Fruit fly (Drosophila melanogaster) whole organism: Measurements from ENCODE around the gene Ilp8.

Experiments
- CG8478 ChIP-seq: fragments of >200 bp; optimal IDR thresholded peaks from 2 replicates; lab custom pipeline; 2018; ENCODE audit warnings: inconsistent platforms
- Dll ChIP-seq: fragments of >200 bp; optimal IDR thresholded peaks from 2 replicates; lab custom pipeline; 2017
- EcR ChIP-seq, 2 experiments: fragments of >200 bp; optimal IDR thresholded peaks; 2 replicates each; lab custom pipeline; 2017; ENCODE audit warnings: missing biosample characterization in 2 of 2, missing genetic modification characterization in 2 of 2, missing genetic modification reagents in 2 of 2
- pan ChIP-seq: fragments of >200 bp; optimal IDR thresholded peaks from 2 replicates; lab custom pipeline; 2017
- psq ChIP-seq: fragments of >200 bp; optimal IDR thresholded peaks from 2 replicates; lab custom pipeline; 2017
- usp ChIP-seq: fragments of >200 bp; optimal IDR thresholded peaks from 2 replicates; lab custom pipeline; 2017; ENCODE audit warnings: missing biosample characterization, missing genetic modification characterization, mixed read lengths

Gene Ilp8

DNA sequence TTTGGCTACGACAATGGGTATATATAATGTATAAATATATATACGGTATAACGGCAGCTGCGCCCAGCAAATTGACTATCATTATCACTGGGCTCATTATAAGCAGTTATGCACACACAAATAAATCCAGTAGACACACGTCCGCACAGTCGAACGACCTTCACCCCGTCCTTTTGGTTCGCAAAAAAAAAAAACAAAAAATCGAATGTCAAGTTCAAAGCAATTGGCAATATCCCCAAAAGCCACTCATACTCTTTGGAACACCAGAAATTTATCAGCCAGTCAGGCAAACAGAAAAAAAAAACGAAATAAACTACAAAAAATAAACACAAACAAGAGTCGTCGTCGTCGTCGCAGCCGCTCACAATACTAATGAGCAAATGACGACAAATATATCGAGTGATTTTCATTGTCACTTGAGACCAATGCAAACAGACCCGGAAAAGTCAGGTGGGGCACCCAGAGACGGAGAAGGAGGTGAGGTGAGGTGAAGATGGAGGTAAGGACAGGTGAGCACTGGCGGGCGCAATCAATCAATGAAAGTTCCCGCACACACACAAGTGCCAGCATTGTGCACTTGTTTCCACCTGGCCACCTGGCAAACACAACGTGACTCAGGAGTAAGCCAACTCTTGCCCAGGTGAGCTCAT, 27.0 kb downstream of the Ilp8 start:
- no peak for TF ChIP-seq EcR (GFP tag; optimal IDR thresholded peaks at IDR 0.05; lab: Kevin White, UChicago)
- TF ChIP-seq usp (GFP tag; lab: Kevin White, UChicago), result no peak
- TF ChIP-seq psq (lab: Kevin White, UChicago), result no peak
- TF ChIP-seq CG8478 (lab: Kevin White, UChicago), result no peak
- TF ChIP-seq Dll (lab: Kevin White, UChicago), result no peak
- TF ChIP-seq pan (lab: Kevin White, UChicago), result no peak

DNA sequence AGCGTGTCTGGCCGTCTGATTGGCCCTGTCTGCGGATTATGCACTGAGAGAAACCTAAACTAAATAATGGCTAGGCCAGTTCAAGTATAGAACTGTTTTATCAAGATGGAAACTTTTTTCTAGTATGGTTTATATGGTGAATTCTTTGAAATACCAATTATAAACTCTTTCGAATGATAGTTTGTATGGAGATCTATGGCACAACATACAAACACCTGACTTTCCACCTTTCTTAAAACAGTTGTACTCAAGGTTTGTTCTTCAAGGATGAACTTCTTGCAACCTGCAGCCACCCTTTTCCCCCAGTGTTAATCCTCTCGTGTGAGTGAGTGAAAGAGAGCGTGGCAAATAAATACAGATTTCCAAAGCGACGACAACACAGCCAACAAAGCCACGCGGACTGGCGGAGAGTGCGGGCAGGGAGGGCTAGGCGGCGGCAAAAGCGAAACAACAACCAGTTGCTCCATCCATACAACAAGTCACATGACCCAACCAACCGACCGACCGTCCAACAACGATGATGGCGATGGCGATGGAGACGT, 27.6 kb downstream of the Ilp8 start:
- TF ChIP-seq Dll (lab: Kevin White, UChicago), result no peak
- TF ChIP-seq psq (lab: Kevin White, UChicago), result no peak
- no peak for TF ChIP-seq pan (lab: Kevin White, UChicago)
- TF ChIP-seq CG8478 (lab: Kevin White, UChicago), result no peak
- TF ChIP-seq usp (GFP tag; lab: Kevin White, UChicago), result no peak
- TF ChIP-seq EcR (GFP tag; optimal IDR thresholded peaks at IDR 0.05; lab: Kevin White, UChicago), result no peak

DNA sequence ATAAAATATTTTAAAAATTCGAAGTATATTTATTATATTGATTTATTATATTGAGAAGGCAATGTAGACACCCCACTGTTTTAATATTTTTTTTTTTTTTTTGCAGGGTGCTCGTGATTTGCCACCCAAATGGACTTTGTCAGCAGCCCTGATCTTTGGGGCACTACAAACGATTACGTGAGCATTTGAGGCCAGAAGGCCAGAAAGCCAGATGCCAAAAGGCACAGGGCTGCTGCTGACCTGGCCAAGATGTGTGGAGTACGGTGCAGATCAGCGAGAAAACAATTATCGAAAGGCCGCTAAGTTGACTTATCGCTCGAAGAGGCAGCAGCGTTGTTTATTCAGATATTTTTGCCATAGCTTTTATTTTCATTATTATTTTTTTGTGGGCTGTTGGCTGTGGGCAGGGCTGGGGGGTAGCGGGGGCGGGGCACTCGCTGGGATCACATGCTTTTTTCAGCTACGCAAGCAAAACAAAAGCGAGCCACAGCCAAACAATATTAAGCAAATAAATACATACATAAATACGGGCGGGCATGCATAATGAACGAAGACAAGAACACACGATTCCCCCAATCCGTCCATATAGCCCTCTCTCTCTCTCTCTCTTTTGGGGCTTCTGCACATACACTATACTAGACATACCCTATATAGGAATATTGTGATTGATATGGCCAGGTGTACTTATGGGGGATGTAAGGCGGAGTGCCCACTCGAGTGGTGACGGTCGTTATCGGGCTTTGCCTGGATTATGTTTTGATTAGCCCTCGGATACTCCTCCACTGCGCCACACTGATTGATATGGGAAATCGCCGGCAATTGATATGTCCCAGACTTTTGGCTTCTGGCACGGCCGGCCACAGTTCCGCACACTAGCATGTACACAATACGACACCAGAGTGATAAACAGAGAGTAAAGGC, 28.4 kb downstream of the Ilp8 start:
- TF ChIP-seq pan (lab: Kevin White, UChicago), result no peak
- no peak for TF ChIP-seq Dll (lab: Kevin White, UChicago)
- TF ChIP-seq usp (GFP tag; lab: Kevin White, UChicago), result no peak
- TF ChIP-seq CG8478 (lab: Kevin White, UChicago), result no peak
- TF ChIP-seq EcR (GFP tag; optimal IDR thresholded peaks at IDR 0.05; lab: Kevin White, UChicago), result no peak
- TF ChIP-seq psq (lab: Kevin White, UChicago), result no peak

DNA sequence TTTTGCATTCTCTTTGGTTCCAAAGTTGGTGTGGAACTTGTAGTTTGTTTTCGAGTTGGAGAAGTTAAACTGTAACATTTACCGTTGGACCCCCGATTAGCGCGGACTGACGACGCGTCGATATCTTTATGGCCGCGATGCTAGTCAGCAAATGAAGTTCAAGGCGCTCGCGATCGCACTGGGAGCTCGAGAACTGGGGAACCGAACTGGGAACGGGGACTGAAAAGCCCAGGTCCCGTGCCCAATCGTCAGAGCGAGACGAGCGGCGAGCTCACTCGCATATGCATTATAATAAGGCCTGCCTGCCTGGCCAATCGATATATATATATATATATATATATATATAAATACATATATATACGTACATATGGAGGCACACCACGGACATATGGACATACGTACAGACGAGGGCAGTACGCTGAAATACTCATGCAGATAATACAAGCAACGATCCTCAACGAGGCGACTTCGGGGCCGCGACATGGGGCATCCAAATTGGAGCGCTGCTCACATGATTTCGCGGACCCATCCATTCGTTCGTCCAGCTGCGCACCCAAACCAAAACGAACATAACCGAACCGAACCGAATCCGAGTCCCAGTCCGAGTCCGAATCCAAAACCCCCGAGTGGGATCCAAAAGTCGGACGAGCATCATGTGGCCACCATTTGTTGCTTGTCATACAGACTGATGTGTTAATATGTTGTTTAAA, 29.6 kb downstream of the Ilp8 start:
- TF ChIP-seq psq (lab: Kevin White, UChicago) (no peak), CG8478 (lab: Kevin White, UChicago) (no peak), usp (GFP tag; lab: Kevin White, UChicago) (no peak), EcR (GFP tag; optimal IDR thresholded peaks at IDR 0.05; lab: Kevin White, UChicago) (no peak), Dll (lab: Kevin White, UChicago) (no peak), pan (lab: Kevin White, UChicago) (no peak)

DNA sequence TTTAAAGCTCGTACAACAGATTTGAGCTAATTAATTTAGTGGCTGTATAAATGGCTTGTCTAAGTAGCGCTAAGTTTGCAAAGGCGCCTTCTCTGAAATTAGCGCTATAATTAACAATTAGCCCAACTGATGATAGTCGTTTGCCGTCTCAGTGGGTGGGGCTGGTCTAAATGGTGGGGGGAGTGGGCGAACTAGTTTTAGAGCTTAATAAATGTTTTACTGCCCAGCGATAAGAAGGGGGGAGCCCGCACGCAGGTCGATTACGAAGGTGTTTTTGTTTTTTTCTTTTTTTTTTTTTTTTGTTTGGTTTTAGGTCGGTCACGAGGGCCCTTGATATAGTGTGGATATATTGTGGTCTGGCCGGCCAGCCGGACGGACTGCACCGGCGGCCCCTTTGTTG, 30.8 kb downstream of the Ilp8 start:
- no peak for TF ChIP-seq CG8478 (lab: Kevin White, UChicago)
- TF ChIP-seq Dll (lab: Kevin White, UChicago), result no peak
- no peak for TF ChIP-seq EcR (GFP tag; optimal IDR thresholded peaks at IDR 0.05; lab: Kevin White, UChicago)
- TF ChIP-seq pan (lab: Kevin White, UChicago), result no peak
- TF ChIP-seq psq (lab: Kevin White, UChicago), result no peak

DNA sequence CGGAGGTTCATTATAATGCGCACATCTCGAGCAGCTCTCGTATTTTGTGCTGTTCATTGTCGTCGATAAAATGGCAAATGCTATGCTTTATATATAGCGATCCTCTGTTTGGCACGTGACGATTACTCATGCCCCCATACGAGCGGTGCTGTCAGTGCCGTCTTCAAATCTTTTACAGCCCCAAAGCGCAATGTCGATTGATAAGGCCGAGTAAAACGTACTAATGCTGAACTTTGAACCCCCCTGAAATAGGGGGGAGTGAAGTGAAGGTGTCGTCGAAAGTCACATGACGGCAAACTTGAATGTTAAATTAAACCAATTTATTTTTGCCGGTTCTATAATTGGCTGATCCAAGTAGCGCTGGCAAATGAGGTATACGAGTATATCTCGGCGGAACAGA, 31.6 kb downstream of the Ilp8 start:
- TF ChIP-seq CG8478 (lab: Kevin White, UChicago), result no peak
- TF ChIP-seq EcR (GFP tag; optimal IDR thresholded peaks at IDR 0.05; lab: Kevin White, UChicago), result no peak
- TF ChIP-seq Dll (lab: Kevin White, UChicago), result no peak
- no peak for TF ChIP-seq usp (GFP tag; lab: Kevin White, UChicago)
- no peak for TF ChIP-seq pan (lab: Kevin White, UChicago)
- TF ChIP-seq psq (lab: Kevin White, UChicago), result no peak

DNA sequence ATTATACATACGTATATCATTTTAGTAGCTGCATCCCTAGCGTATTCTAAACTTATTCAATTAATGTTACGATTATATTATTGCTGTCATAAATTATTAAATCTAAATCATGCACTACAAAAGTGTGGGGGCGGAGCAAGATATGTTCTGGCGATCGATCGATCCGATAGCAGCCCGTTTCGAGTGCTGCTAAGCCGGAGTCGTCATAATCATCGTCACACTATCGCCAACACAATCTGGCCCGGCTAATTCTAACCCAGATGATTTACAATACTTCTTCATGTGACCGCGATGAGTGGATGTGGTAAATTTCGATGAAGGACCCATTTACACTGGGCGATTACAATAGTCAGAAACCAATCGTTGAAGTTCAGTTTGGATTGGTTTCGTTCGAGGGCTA, 37.1 kb downstream of the Ilp8 start:
- TF ChIP-seq Dll (lab: Kevin White, UChicago) (no peak), CG8478 (lab: Kevin White, UChicago) (no peak), EcR (GFP tag; optimal IDR thresholded peaks at IDR 0.05; lab: Kevin White, UChicago) (no peak), psq (lab: Kevin White, UChicago) (no peak), pan (lab: Kevin White, UChicago) (no peak), usp (GFP tag; lab: Kevin White, UChicago) (no peak)

DNA sequence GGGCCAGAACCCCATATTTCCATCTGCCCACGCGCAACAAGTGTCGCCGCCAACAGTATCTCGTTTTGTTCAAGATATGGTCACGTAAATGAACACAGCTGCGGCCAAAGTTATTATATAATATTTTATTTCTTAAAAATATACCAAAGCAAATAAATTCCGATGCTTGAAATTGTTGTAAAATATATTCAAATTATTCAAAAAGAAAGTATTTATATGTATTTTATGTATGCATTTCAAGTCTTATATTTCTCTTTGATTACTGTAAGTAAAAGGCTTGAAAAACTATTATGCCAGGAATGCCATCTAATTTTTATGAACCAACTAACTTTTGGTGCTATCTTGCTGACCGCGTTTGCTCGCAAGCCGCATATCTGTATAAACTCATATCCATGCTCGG, 42.7 kb downstream of the Ilp8 start:
- TF ChIP-seq EcR (GFP tag; optimal IDR thresholded peaks at IDR 0.05; lab: Kevin White, UChicago) (no peak), usp (GFP tag; lab: Kevin White, UChicago) (no peak), Dll (lab: Kevin White, UChicago) (no peak), pan (lab: Kevin White, UChicago) (no peak), CG8478 (lab: Kevin White, UChicago) (no peak), psq (lab: Kevin White, UChicago) (no peak)

DNA sequence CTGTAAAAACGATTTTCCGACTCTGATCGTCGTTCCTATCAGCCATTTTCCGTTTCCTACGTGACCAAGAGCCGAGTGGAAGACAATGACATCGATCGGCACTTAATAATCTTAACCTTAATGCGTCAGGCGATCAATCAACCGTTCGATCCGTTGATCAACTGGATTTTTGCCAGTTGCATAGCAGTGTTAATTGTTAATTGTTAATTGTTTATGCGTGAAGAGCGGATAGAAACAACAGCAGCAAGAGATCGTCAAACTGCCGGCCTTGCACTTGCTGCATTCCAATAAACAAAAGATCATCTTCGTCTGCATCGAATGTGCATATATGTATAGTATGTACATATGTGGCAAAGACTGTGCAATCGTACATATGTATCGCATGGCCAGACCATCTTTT, 43.4 kb downstream of the Ilp8 start:
- no peak for TF ChIP-seq EcR (GFP tag; optimal IDR thresholded peaks at IDR 0.05; lab: Kevin White, UChicago)
- no peak for TF ChIP-seq CG8478 (lab: Kevin White, UChicago)
- TF ChIP-seq usp (GFP tag; lab: Kevin White, UChicago), result no peak
- no peak for TF ChIP-seq pan (lab: Kevin White, UChicago)
- no peak for TF ChIP-seq Dll (lab: Kevin White, UChicago)
- TF ChIP-seq psq (lab: Kevin White, UChicago), result no peak

DNA sequence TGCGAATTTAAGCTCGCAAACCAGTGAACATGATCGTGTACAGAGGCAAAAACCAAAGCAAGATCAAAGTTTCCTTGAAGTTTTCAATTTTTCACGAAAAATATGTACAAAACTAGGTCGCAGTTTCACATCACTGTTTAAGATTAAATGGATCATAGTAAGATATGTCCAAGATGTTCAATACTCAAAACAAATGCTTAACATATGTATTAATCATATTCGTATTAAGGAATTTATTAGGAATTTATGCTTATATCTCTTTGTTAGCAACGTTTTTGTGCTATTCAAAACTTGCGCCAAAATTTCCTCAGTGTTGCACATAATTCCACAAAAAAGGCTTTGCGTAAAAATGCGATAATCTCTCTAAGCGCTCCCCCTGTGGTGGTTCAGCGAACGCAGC, 44.5 kb downstream of the Ilp8 start:
- TF ChIP-seq EcR (GFP tag; optimal IDR thresholded peaks at IDR 0.05; lab: Kevin White, UChicago) (no peak), CG8478 (lab: Kevin White, UChicago) (no peak), Dll (lab: Kevin White, UChicago) (no peak), pan (lab: Kevin White, UChicago) (no peak), psq (lab: Kevin White, UChicago) (no peak), usp (GFP tag; lab: Kevin White, UChicago) (no peak)
